Fruit fly (Drosophila melanogaster) whole organism, larva: ENCODE data around the gene CG32856.
A peak's percentile ranks its signal among the peaks of the same experiment; 100 is the strongest.

Experiments used
- noc ChIP-seq: fragments of 200-800 bp; sonication (Bioruptor generic); optimal IDR thresholded peaks from 3 replicates; lab custom pipeline; 2019; ENCODE audit warnings: missing biosample characterization, mild to moderate bottlenecking, missing genetic modification characterization, moderate library complexity

CG32856 gene

DNA sequence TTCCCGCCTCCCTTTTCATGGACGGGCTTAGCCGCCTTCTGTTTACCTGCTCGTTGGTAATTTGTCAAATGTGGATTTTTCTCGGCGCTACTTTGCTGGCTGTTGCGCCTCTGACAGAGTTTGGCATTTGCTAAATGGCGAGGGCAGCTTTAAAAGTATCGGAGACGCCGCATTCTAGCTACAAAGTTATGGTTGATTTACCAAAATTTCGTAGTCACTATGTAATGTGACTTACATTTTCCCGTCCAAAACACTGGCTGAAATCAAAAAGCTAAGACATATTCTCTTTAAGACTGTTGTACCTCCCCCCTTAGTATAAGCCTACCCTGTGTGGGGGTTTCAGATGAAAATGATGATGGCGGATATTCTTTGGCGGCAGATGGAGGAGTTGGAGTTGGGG lies 17.5 kb downstream of the CG32856 start:
- no peak for TF ChIP-seq noc (tag; lab: Kevin White, UChicago)

DNA sequence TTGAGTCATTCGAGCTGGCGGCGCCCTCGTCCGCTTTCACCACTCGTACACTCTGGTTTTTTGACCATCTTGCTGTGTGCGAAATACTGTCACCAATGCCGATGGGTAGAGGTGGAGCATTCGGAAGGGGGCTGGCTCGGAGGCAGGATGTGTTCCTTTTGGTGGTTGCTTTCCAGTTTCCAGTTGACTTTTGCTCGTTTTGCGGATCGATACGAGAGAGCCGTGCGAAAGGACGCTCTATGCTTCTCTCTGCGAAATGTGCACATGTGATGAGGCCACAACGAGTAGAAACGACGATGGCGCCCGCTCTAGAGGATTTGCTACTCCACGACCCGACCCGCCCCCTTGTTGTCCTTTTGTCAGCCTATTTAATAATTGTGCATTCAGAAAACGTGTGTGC lies 27.4 kb downstream of the CG32856 start:
- TF ChIP-seq noc (tag; lab: Kevin White, UChicago): no peak

DNA sequence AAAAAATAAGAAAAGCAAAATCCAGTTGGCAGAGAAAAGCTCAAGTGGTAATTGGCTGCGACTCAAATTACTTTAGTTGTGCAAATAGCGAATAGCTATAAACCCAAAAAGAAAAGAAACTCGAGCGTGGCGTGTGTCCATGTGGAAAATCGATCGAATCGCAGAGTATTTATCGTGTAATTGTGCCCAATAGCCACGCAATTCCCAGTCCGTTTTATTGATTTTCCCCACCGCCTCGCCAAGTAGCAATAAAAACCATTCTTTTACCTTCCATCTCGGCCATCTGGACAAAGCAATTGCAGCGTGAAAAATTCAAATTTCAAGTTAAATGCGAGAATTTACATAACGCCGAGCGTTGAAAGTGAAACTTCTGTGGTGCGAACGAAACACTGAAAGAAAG lies 29.6 kb downstream of the CG32856 start:
- no peak for TF ChIP-seq noc (tag; lab: Kevin White, UChicago)

dm6 chr3R:15934952-15935351 lies 30.2 kb downstream of the CG32856 start, which contains the start of gene Sap47:
Gene Sap47, plus strand, starts transcription at chr3R:15935100.
- TF ChIP-seq noc (tag; lab: Kevin White, UChicago): no peak

- TF ChIP-seq noc (tag; lab: Kevin White, UChicago): no peak
These were observed 31.4 kb downstream of the CG32856 start, which contains the start of the genes CG5478 and blp for dm6 chr3R:15933609-15934232. Gene CG5478, minus strand, starts transcription at chr3R:15933734. Gene blp, plus strand, starts transcription at chr3R:15933847.

DNA sequence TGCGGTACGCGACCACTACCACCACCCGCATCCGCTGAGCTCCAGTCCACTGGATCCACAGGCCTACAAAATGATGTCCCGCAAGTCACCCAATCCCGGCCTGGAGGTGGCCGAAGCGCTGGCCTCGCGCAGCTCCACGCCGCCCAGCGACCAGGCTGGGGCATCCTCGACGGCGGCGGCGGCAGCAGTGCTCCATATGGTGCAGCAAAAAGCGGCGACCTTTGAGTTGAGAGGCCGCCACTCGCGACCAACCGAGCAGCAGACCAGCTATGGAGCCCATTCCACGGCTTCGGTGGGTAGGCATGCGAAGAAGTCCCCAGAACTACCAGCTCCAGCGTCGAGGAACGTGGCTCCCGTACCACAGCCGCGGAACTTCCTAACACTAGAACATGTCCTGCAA lies 35.1 kb downstream of the CG32856 start:
- no peak for TF ChIP-seq noc (tag; lab: Kevin White, UChicago)

DNA sequence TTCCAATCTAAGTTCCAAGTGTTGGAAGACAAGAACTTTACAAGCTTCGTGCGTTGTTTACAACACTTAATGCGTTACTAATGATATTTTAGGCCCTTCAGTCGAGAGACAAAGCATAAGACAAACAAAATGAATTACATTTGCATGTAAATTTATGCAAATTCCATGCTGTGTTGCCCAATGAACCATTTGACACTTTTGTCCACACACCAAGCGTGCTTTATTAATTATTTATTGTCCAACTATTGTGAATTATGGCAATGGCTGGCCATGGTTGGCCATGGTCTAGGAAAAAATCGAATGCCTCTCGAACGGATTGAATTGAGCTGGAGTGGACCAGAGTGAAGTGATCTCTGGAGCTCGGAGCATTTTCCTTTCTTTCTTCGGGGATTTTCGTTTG lies 37.0 kb downstream of the CG32856 start:
- no peak for TF ChIP-seq noc (tag; lab: Kevin White, UChicago)

dm6 chr3R:15927172-15927571 lies 38.0 kb downstream of the CG32856 start:
- peak; percentile 30 for TF ChIP-seq noc (tag; lab: Kevin White, UChicago)

DNA sequence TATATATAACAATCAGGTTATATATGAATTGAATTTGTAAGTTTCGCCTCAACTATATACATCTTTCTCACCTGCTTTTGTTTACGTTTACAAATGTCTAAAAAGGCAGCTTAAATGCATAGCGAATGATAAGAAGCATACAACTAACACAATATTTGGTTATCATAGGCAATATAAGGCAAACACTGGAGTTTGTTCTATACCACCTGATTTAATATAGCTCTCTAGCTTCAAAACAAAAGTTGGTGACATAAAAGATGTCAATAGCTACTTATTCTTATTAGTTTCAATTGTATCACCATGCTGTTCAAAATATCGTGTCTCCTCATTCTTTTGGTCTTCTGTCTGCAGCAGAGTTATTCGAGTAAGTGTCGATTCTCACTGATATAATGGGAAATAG lies 39.2 kb downstream of the CG32856 start:
- TF ChIP-seq noc (tag; lab: Kevin White, UChicago): no peak

dm6 chr3R:15925329-15925728 lies 39.8 kb downstream of the CG32856 start, which contains the start of gene CG34276:
Gene CG34276, plus strand, starts transcription at chr3R:15925629.
- TF ChIP-seq noc (tag; lab: Kevin White, UChicago): no peak

DNA sequence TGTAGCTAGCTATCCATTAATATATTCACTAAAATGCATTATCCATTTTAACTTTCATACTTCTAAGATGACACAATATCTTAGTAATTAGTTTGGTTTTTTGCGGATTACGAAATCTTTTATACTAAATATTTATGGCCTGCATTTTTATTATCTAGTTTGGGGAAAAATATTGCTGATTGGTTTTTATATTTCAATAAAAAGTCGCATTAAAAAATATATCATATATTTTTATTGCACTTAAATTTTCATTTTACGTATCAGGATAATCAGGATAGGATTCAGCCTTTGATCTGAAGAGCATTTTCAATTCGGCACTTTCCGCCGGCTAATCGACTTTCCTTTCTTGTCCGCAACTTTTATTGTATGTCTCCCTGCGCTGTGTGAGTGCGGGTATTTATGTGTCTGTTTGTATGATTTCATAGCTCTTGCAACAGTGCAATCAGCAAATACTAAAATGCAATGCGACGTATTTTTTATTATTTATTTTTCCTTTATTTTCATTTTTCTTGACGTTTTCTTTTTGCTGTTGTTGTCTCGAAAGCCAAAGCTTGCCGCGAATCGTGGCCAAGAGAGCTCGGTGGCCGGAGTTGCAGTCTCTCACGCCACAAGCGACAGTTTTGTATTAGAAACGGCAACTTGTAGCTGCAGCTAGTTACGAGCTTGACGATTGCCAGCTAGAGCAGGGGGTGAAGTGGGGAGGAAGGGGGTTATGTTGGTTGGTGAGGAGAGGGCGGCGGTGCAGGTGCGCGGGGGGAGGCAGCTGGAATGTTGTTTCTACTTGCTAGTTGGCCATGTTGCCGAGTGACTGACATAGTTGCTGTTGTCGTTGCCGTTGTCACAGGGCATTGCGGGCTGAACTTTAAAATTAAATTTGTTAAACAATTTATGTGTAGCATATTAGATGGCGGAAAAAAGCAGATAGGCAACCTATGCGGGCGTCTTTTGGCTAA lies 42.3 kb downstream of the CG32856 start:
- no peak for TF ChIP-seq noc (tag; lab: Kevin White, UChicago)

dm6 chr3R:15921747-15922146 lies 43.4 kb downstream of the CG32856 start:
- TF ChIP-seq noc (tag; lab: Kevin White, UChicago): no peak

dm6 chr3R:15920751-15921156 lies 44.4 kb downstream of the CG32856 start, which contains the start of gene Fbxl7:
Gene Fbxl7, plus strand, starts transcription at chr3R:15920898.
- no peak for TF ChIP-seq noc (tag; lab: Kevin White, UChicago)

- no peak for TF ChIP-seq noc (tag; lab: Kevin White, UChicago)
These were observed 45.0 kb downstream of the CG32856 start for dm6 chr3R:15920229-15920533.

dm6 chr3R:15919367-15920228 lies 45.6 kb downstream of the CG32856 start:
- TF ChIP-seq noc (tag; lab: Kevin White, UChicago): no peak

DNA sequence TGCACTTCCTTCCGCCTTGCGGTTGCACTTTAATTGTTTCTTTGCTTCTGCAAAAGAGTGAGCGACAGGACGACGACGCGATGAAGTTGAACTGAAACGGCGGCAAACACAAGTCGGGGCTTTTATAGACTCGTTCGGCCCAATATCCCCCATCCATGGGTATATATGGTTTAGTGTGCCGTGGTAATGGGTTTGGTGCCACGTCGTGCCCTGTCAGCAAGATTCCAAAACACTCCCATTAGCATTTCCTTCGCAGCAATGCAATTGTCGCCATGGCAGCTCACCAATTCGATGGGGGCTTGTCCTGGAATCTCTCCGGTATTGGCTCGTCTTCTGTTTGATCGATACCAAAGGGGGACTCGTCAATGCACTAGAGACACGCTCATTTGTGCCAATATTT lies 47.2 kb downstream of the CG32856 start, which contains the start of gene CG45105:
TSS of gene CG45105 (minus strand) at position 101 of the 400 bp plus-strand sequence.
- no peak for TF ChIP-seq noc (tag; lab: Kevin White, UChicago)
